Worm (Caenorhabditis elegans): Measurements from ENCODE around the gene T27C5.12.

DNA sequence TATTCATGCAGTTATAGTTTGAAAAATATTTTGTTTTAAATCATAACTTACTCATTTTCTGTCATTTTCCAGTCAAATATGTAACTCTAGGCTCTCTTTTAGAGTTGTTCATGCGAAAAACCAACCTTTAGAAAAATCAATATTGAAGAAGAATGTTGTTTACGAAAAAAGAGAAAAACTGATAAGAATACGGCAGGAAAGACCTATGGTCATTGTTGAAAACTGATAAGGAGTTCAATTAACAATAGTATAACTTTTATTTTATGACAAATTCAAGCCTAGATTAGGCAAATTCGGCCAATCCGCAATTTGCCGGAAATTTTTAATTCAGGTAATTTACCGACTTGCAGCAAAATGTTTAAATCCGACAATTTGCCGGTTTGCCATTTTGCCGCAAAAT, 38.4 kb upstream of the T27C5.12 start, which contains the start of gene Y20C6A.1:
- TF ChIP-seq tbx-11 (GFP tag; IDR thresholded peaks at IDR 0.05) (no peak), sea-1 (GFP tag; conservative IDR thresholded peaks at IDR 0.05) (no peak), scrt-1 (GFP tag; IDR thresholded peaks at IDR 0.05) (no peak), ceh-13 (GFP tag; optimal IDR thresholded peaks at IDR 0.05) (no peak), flt-1 (GFP tag; IDR thresholded peaks at IDR 0.05) (no peak), ama-1 (optimal IDR thresholded peaks at IDR 0.05) (no peak), pes-1 (GFP tag; IDR thresholded peaks at IDR 0.05) (no peak), hmbx-1 (tag; optimal IDR thresholded peaks at IDR 0.05) (no peak), tra-4 (tag; optimal IDR thresholded peaks at IDR 0.05) (no peak)
